Fruit fly (Drosophila melanogaster): Measurements from ENCODE around the gene CG8813.

dm6 chr2L:2825406-2825805, 44.0 kb upstream of the CG8813 start, which contains the start of gene CG3123:
- TF ChIP-seq CG8478 (optimal IDR thresholded peaks at IDR 0.05) (no peak), CTCF (optimal IDR thresholded peaks at IDR 0.05) (no peak)
